Worm (Caenorhabditis elegans) whole organism, early embryonic: ENCODE data around the gene lmtr-5.

Source experiments
- B0310.2 ChIP-seq: sonication (generic microtip); optimal IDR thresholded peaks from 2 replicates; lab custom pipeline; 2016; ENCODE audit warnings: mild to moderate bottlenecking, missing genetic modification characterization, missing compliant biosample characterization
- F13C5.2 ChIP-seq: sonication (generic microtip); optimal IDR thresholded peaks from 2 replicates; lab custom pipeline; 2017; ENCODE audit warnings: mild to moderate bottlenecking, missing genetic modification characterization, inconsistent platforms, missing compliant biosample characterization
- aly-1 ChIP-seq: sonication (generic microtip); optimal IDR thresholded peaks from 2 replicates; lab custom pipeline; 2016; ENCODE audit warnings: missing genetic modification characterization, missing compliant biosample characterization
- ama-1 ChIP-seq: fragments of 150-350 bp; optimal IDR thresholded peaks from 2 replicates; lab custom pipeline; 2014
- ceh-13 ChIP-seq: fragments of 200-800 bp; sonication (Bioruptor generic); optimal IDR thresholded peaks from 2 replicates; lab custom pipeline; 2018; ENCODE audit warnings: mild to moderate bottlenecking, missing genetic modification characterization, missing compliant biosample characterization
- ceh-36 ChIP-seq: sonication (generic microtip); optimal IDR thresholded peaks from 2 replicates; lab custom pipeline; 2016; ENCODE audit warnings: missing genetic modification characterization, inconsistent platforms, missing compliant biosample characterization
- pes-1 ChIP-seq: fragments of 200-800 bp; sonication (Bioruptor generic); IDR thresholded peaks from 2 replicates; pipeline ENCODE4 v1.3.6; 2022; ENCODE audit warnings: missing genetic modification reagents, missing genetic modification characterization, missing compliant biosample characterization
- sea-1 ChIP-seq: fragments of 200-800 bp; sonication (Bioruptor generic); conservative IDR thresholded peaks from 2 replicates; pipeline ENCODE4 v1.3.6; 2022; ENCODE audit warnings: missing genetic modification characterization, missing compliant biosample characterization
- tbx-37 ChIP-seq: fragments of 200-800 bp; sonication (Bioruptor generic); conservative IDR thresholded peaks from 2 replicates; pipeline ENCODE4 v1.3.6; 2022; ENCODE audit warnings: missing genetic modification reagents, missing genetic modification characterization, missing compliant biosample characterization

ce11 chrIII:3154968-3155367, 28.5 kb upstream of the lmtr-5 start, which contains the start of gene C44B11.1:
- TF ChIP-seq ceh-36 (tag; lab: Kevin White, UChicago) (no peak), ama-1 (lab: Kevin White, UChicago) (no peak), sea-1 (GFP tag; lab: Robert Waterston, UW) (no peak), ceh-13 (GFP tag; lab: Kevin White, UChicago) (no peak), pes-1 (GFP tag; lab: Robert Waterston, UW) (no peak), B0310.2 (tag; lab: Kevin White, UChicago) (no peak), tbx-37 (no peak), aly-1 (tag; lab: Kevin White, UChicago) (no peak), F13C5.2 (tag; lab: Kevin White, UChicago) (no peak)
